Worm (Caenorhabditis elegans): ENCODE results near the gene octr-1.

octr-1 gene

DNA sequence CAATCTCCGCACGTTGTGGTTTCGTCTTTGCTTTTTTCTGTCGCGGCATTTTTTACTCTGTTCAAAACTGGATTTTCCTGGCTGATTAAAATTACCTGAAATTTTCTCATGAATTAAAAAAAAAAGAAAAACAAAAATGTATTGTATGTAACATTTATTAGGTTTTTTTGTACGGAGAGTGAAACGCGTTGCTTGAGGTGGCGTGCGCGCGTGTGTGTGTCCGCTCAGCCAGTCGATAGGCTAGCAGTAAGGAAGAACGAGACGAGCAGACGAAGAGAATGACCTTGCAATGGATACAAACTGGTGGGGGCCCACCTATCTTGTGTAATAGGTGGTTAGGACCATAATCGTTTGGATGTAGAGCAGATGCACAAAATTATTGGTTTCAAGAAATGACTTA is 30.3 kb upstream of the octr-1 start, which contains the start of gene T22B7.4:
Gene T22B7.4, minus strand, starts transcription at position 101 of the 400 bp plus-strand sequence.
- TF ChIP-seq dmd-4 (tag; optimal IDR thresholded peaks at IDR 0.05; ENCODE audit: borderline replicate concordance) (peak; percentile 11), pha-2 (tag; optimal IDR thresholded peaks at IDR 0.05) (no peak)

ce11 chrX:5639562-5639961 is 28.5 kb upstream of the octr-1 start:
- no peak for TF ChIP-seq ahr-1 (tag; optimal IDR thresholded peaks at IDR 0.05)
- TF ChIP-seq sdc-2 (tag; optimal IDR thresholded peaks at IDR 0.05) = no peak
- TF ChIP-seq T23F11.4 (GFP tag; optimal IDR thresholded peaks at IDR 0.05) = no peak
- no peak for TF ChIP-seq ceh-18 (tag; optimal IDR thresholded peaks at IDR 0.05)
- TF ChIP-seq Y22D7AL.16 (tag; optimal IDR thresholded peaks at IDR 0.05) = no peak
- TF ChIP-seq ceh-48 (tag; optimal IDR thresholded peaks at IDR 0.05) = no peak
- TF ChIP-seq ceh-9 (tag; optimal IDR thresholded peaks at IDR 0.05) = no peak
- TF ChIP-seq ceh-19 (GFP tag; optimal IDR thresholded peaks at IDR 0.05) = no peak
- no peak for TF ChIP-seq ceh-22 (tag; optimal IDR thresholded peaks at IDR 0.05)
- no peak for TF ChIP-seq mec-3 (tag; optimal IDR thresholded peaks at IDR 0.05; ENCODE audit: borderline replicate concordance)
- no peak for TF ChIP-seq elt-4 (tag; optimal IDR thresholded peaks at IDR 0.05)
- TF ChIP-seq tbx-7 (tag; optimal IDR thresholded peaks at IDR 0.05) = no peak
- TF ChIP-seq npax-4 (tag; optimal IDR thresholded peaks at IDR 0.05) = no peak
- no peak for TF ChIP-seq madf-2 (tag; optimal IDR thresholded peaks at IDR 0.05)
- no peak for TF ChIP-seq pax-1 (tag; optimal IDR thresholded peaks at IDR 0.05)
- TF ChIP-seq unc-86 (tag; optimal IDR thresholded peaks at IDR 0.05) = no peak
- TF ChIP-seq ceh-30 (tag; optimal IDR thresholded peaks at IDR 0.05) = no peak
- TF ChIP-seq fax-1 (tag; optimal IDR thresholded peaks at IDR 0.05) = no peak
- no peak for TF ChIP-seq C38D4.7 (GFP tag; optimal IDR thresholded peaks at IDR 0.05)

DNA sequence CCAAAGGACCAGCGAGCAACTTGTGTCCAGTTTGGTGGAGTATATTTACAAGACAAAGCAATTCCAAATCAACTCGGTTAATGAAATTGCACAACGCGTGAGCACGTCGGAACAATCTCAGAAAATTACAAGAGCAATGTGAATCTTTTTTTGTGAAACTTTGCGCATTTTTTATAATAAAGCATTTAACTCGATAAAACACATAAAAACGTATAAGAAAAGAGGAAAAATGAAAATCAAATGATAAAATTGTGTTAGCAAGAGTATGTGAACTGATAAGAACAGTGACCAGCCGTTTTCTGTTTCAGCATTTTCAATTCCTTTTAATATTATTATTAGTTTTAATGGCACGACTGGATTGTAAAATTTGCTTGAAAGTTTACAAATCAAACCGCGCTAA is 20.6 kb upstream of the octr-1 start, which contains the start of gene T22B7.8:
Gene T22B7.8, plus strand, starts transcription at position 301 of the 400 bp plus-strand sequence.
- TF ChIP-seq hlh-15 (tag; optimal IDR thresholded peaks at IDR 0.05) (no peak), sdc-2 (tag; optimal IDR thresholded peaks at IDR 0.05) (no peak), elt-2 (tag; optimal IDR thresholded peaks at IDR 0.05) (no peak), hlh-6 (tag; optimal IDR thresholded peaks at IDR 0.05) (no peak), ztf-16 (tag; optimal IDR thresholded peaks at IDR 0.05) (no peak)

DNA sequence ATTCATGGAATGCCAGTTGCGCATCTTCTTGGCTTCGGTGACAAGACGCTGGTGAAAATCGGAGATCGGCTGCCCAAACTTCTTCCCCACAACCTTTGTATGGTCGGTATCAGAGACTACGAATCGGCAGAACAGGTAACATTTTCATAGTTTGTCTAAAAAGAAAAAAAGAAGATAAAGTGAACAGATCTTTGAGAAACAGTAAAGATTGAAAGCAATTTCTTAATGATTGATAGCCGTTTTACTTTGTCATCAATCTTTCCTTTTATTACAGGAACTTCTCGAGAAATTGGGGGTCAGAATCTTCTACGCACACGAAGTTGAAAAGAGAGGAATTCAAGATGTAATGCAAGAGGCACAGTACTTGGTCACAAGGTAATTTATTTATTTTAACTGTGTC is 20.0 kb upstream of the octr-1 start:
- TF ChIP-seq hlh-6 (tag; optimal IDR thresholded peaks at IDR 0.05) (no peak), ceh-6 (GFP tag; optimal IDR thresholded peaks at IDR 0.05) (no peak), unc-42 (tag; optimal IDR thresholded peaks at IDR 0.05) (no peak), ceh-19 (GFP tag; optimal IDR thresholded peaks at IDR 0.05) (no peak), tbx-2 (tag; optimal IDR thresholded peaks at IDR 0.05) (no peak), pat-9 (tag; optimal IDR thresholded peaks at IDR 0.05) (no peak), F13H6.1 (tag; optimal IDR thresholded peaks at IDR 0.05) (no peak), che-1 (tag; optimal IDR thresholded peaks at IDR 0.05) (no peak), zip-5 (tag; optimal IDR thresholded peaks at IDR 0.05) (no peak)

ce11 chrX:5629941-5630340 is 18.9 kb upstream of the octr-1 start, which contains the start of gene argn-1:
TSS of gene argn-1 (plus strand) at chrX:5630023.
- TF ChIP-seq hlh-30 (tag; optimal IDR thresholded peaks at IDR 0.05; ENCODE audit: insufficient read depth) (peak; percentile 9), ahr-1 (tag; optimal IDR thresholded peaks at IDR 0.05) (no peak)

DNA sequence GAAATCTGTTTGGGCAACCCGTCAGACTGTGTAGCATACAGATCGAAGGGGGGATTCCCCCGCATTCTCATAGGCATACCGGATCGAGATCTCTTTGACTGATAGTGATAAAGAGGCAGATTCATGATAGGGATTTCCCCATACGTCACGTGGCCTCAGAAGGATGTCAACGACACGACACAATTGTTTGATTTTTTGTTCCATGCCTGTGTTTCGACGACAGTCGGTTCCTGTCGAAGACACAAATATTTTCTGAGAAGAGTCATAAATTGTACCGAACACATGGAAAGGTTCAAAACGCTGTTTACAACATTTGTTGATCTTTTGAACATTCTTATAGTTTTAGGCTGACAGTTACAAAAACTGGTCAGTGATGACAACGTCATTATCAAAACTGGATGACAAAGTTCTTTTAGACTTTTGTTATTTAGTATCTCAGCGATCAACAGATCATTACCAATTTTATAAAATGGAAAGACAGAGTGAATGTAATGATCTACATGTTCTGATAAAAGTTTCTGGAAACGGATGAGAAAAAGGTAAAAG is 17.4 kb upstream of the octr-1 start:
- no peak for TF ChIP-seq eyg-1 (tag; optimal IDR thresholded peaks at IDR 0.05)
- TF ChIP-seq hlh-8 (tag; optimal IDR thresholded peaks at IDR 0.05) = no peak
- TF ChIP-seq ahr-1 (tag; optimal IDR thresholded peaks at IDR 0.05) = no peak
- no peak for TF ChIP-seq pag-3 (tag; optimal IDR thresholded peaks at IDR 0.05; ENCODE audit: borderline replicate concordance)
- TF ChIP-seq ceh-6 (GFP tag; optimal IDR thresholded peaks at IDR 0.05) = no peak
- no peak for TF ChIP-seq pha-2 (tag; optimal IDR thresholded peaks at IDR 0.05)
- TF ChIP-seq pat-9 (tag; optimal IDR thresholded peaks at IDR 0.05) = no peak
- TF ChIP-seq odd-2 (tag; optimal IDR thresholded peaks at IDR 0.05) = no peak
- TF ChIP-seq hlh-13 (GFP tag; optimal IDR thresholded peaks at IDR 0.05) = no peak
- TF ChIP-seq unc-3 (GFP tag; conservative IDR thresholded peaks at IDR 0.05) = no peak
- TF ChIP-seq unc-3 (tag; optimal IDR thresholded peaks at IDR 0.05) = no peak
- TF ChIP-seq F13H6.1 (tag; optimal IDR thresholded peaks at IDR 0.05) = no peak
- TF ChIP-seq unc-86 (tag; optimal IDR thresholded peaks at IDR 0.05) = no peak
- no peak for TF ChIP-seq fkh-6 (tag; optimal IDR thresholded peaks at IDR 0.05)
- TF ChIP-seq elt-2 (tag; optimal IDR thresholded peaks at IDR 0.05) = no peak
- TF ChIP-seq hlh-6 (tag; optimal IDR thresholded peaks at IDR 0.05) = no peak
